Worm (Caenorhabditis elegans): ENCODE measurements around the gene mig-23.

The mig-23 gene

ce11 chrX:5901499-5901898, 47.2 kb downstream of the mig-23 start:
- TF ChIP-seq tbx-8 (GFP tag; optimal IDR thresholded peaks at IDR 0.05) (no peak), snpc-4 (tag; optimal IDR thresholded peaks at IDR 0.05) (no peak), nhr-2 (tag; optimal IDR thresholded peaks at IDR 0.05) (no peak), nhr-28 (tag; optimal IDR thresholded peaks at IDR 0.05) (no peak), M03D4.4 (tag; optimal IDR thresholded peaks at IDR 0.05) (no peak)

- TF ChIP-seq nhr-237 (tag; optimal IDR thresholded peaks at IDR 0.05) (no peak), lin-13 (tag; optimal IDR thresholded peaks at IDR 0.05) (no peak), drap-1 (GFP tag; optimal IDR thresholded peaks at IDR 0.05) (no peak), lin-32 (GFP tag; optimal IDR thresholded peaks at IDR 0.05) (no peak), nhr-12 (tag; optimal IDR thresholded peaks at IDR 0.05) (no peak), tbx-8 (GFP tag; optimal IDR thresholded peaks at IDR 0.05) (no peak), lsy-2 (tag; optimal IDR thresholded peaks at IDR 0.05) (no peak), ceh-83 (GFP tag; optimal IDR thresholded peaks at IDR 0.05) (no peak), sem-2 (GFP tag; optimal IDR thresholded peaks at IDR 0.05) (no peak), nhr-76 (tag; optimal IDR thresholded peaks at IDR 0.05) (no peak), mls-2 (tag; optimal IDR thresholded peaks at IDR 0.05) (no peak), sptf-1 (tag; optimal IDR thresholded peaks at IDR 0.05) (no peak), ceh-43 (GFP tag; optimal IDR thresholded peaks at IDR 0.05) (no peak), nhr-2 (tag; optimal IDR thresholded peaks at IDR 0.05) (no peak), elt-1 (tag; optimal IDR thresholded peaks at IDR 0.05; ENCODE audit: borderline replicate concordance, insufficient read depth) (no peak), nhr-28 (tag; optimal IDR thresholded peaks at IDR 0.05) (no peak), ztf-11 (tag; optimal IDR thresholded peaks at IDR 0.05) (no peak)
Measured at ce11 chrX:5897038-5897437, 51.6 kb downstream of the mig-23 start, which contains the start of gene tbc-16. Gene tbc-16, plus strand, starts transcription at chrX:5897338.

DNA sequence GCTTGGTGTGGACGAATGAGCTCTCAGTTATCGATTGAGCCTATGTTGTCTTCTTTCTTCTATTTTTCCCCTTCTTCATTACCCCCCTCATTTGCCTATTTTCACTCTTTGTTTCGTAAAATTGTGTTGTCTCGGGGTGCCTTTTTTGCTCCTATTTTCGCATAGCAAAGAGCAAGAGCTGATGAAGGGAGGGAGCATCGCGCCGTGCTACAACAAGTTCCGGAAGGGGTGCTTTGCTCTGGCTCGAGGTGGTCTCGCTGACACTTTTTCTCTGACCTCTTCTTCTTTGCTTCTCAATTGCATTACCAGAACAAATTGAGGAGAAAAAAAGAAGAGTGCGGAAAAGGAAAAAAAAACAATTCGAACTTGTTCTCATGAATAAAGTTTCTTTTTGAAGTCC, 52.7 kb downstream of the mig-23 start:
- no peak for TF ChIP-seq M03D4.4 (tag; optimal IDR thresholded peaks at IDR 0.05)
- TF ChIP-seq cnd-1 (tag; optimal IDR thresholded peaks at IDR 0.05), result no peak
- no peak for TF ChIP-seq bed-3 (GFP tag; optimal IDR thresholded peaks at IDR 0.05)
- TF ChIP-seq snpc-4 (tag; optimal IDR thresholded peaks at IDR 0.05), result no peak
- TF ChIP-seq mep-1 (tag; optimal IDR thresholded peaks at IDR 0.05), result peak; percentile 9
- TF ChIP-seq sem-2 (GFP tag; optimal IDR thresholded peaks at IDR 0.05), result no peak
- TF ChIP-seq pha-4 (tag; optimal IDR thresholded peaks at IDR 0.05), result no peak
- TF ChIP-seq tbx-8 (GFP tag; optimal IDR thresholded peaks at IDR 0.05), result no peak
- peak; percentile 69 for TF ChIP-seq ces-1 (GFP tag; optimal IDR thresholded peaks at IDR 0.05)
